Worm (Caenorhabditis elegans) whole organism, young adult: Measurements from ENCODE around the gene unc-23.

Experiments used
- B0261.1 ChIP-seq: sonication (generic microtip); optimal IDR thresholded peaks from 2 replicates; lab custom pipeline; 2016; ENCODE audit warnings: mild to moderate bottlenecking, missing genetic modification characterization, moderate library complexity, missing compliant biosample characterization
- F33H1.4 ChIP-seq: fragments of 200-800 bp; sonication (Bioruptor generic); IDR thresholded peaks from 2 replicates; pipeline ENCODE4 v1.3.6; 2022; ENCODE audit warnings: missing genetic modification reagents, missing genetic modification characterization, missing compliant biosample characterization
- T07F8.4 ChIP-seq: sonication (generic microtip); optimal IDR thresholded peaks from 2 replicates; lab custom pipeline; 2016; ENCODE audit warnings: mild to moderate bottlenecking, missing genetic modification characterization, moderate library complexity, missing compliant biosample characterization
- Y53G8AR.9 ChIP-seq: fragments of 200-800 bp; sonication (Bioruptor generic); conservative IDR thresholded peaks from 2 replicates; pipeline ENCODE4 v1.3.6; 2022; ENCODE audit warnings: missing genetic modification reagents, missing genetic modification characterization, missing compliant biosample characterization
- ama-1 ChIP-seq, 3 experiments: fragments of 150-350 bp in 1 of 3; sonication (generic microtip) in 2 of 3; optimal IDR thresholded peaks; 2 replicates each; lab custom pipeline; 2014 to 2018; ENCODE audit warnings: missing biosample characterization in 2 of 3, missing genetic modification characterization in 2 of 3, missing genetic modification reagents in 2 of 3
- cebp-2 ChIP-seq: fragments of 200-800 bp; sonication (Bioruptor generic); IDR thresholded peaks from 2 replicates; pipeline ENCODE4 v1.3.6; 2022; ENCODE audit warnings: missing genetic modification characterization, missing compliant biosample characterization
- lag-1 ChIP-seq: fragments of 200-800 bp; sonication (Bioruptor generic); IDR thresholded peaks from 2 replicates; pipeline ENCODE4 v1.3.6; 2022; ENCODE audit warnings: missing genetic modification reagents, missing genetic modification characterization, missing compliant biosample characterization
- lin-54 ChIP-seq: fragments of 200-800 bp; sonication (Bioruptor generic); optimal IDR thresholded peaks from 2 replicates; lab custom pipeline; 2018; ENCODE audit warnings: mild to moderate bottlenecking, missing genetic modification characterization, missing compliant biosample characterization
- lsy-27 ChIP-seq: sonication (generic microtip); optimal IDR thresholded peaks from 2 replicates; lab custom pipeline; 2017; ENCODE audit warnings: missing genetic modification characterization, mild to moderate bottlenecking, missing compliant biosample characterization, antibody characterized with exemption, missing genotype, borderline replicate concordance; ENCODE audit not compliant: insufficient read depth
- madf-10 ChIP-seq: sonication (generic microtip); optimal IDR thresholded peaks from 2 replicates; lab custom pipeline; 2016; ENCODE audit warnings: mild to moderate bottlenecking, missing genetic modification characterization, missing compliant biosample characterization
- nhr-27 ChIP-seq: fragments of 200-800 bp; sonication (Bioruptor generic); optimal IDR thresholded peaks from 2 replicates; lab custom pipeline; 2018; ENCODE audit warnings: mild to moderate bottlenecking, missing genetic modification characterization, moderate library complexity, missing compliant biosample characterization
- pbrm-1 ChIP-seq: fragments of 200-800 bp; sonication (Bioruptor generic); IDR thresholded peaks from 2 replicates; pipeline ENCODE4 v1.3.6; 2022; ENCODE audit warnings: missing genetic modification reagents, missing genetic modification characterization, missing compliant biosample characterization
- repo-1 ChIP-seq: sonication (generic microtip); optimal IDR thresholded peaks from 2 replicates; lab custom pipeline; 2017; ENCODE audit warnings: mild to moderate bottlenecking, missing genetic modification characterization, missing compliant biosample characterization
- snpc-1.3 ChIP-seq: sonication (generic microtip); optimal IDR thresholded peaks from 2 replicates; lab custom pipeline; 2017; ENCODE audit warnings: missing genetic modification characterization, mild to moderate bottlenecking, missing compliant biosample characterization, antibody characterized with exemption, moderate library complexity, missing genotype, missing genetic modification reagents; ENCODE audit not compliant: insufficient read depth
- snpc-4 ChIP-seq, 5 experiments: fragments of 150-350 bp in 1 of 5; sonication (generic microtip) in 4 of 5; optimal IDR thresholded peaks; 2 replicates each; lab custom pipeline; 2014 to 2018; ENCODE audit warnings: missing genetic modification characterization in 5 of 5, missing biosample characterization in 3 of 5, antibody characterized with exemption in 2 of 5, mild to moderate bottlenecking in 2 of 5, missing compliant biosample characterization in 2 of 5, missing genotype in 2 of 5, moderate library complexity in 2 of 5, missing genetic modification reagents in 1 of 5

The unc-23 gene

DNA sequence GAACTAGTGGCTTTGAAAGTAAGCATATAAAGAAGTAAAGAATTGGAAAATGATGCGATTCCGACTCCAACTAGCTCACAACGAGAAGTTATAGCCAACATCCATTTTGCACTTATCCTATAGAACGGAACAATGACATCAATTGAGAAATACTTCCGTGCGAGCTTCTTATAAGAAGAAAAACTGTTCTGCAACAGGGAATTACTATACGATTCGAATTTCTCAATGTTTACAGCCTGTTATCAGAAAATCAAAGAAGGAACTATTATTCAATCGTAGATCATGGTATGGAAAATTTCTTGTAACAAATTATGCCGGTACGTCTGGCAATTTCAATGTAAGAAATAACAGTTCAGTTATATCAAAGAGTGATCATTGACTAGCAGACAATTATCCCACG is 49.6 kb downstream of the unc-23 start, which contains the start of gene str-85 (continued):
- no peak for TF ChIP-seq F33H1.4
- no peak for TF ChIP-seq nhr-27 (tag; lab: Kevin White, UChicago)
- TF ChIP-seq B0261.1 (tag; lab: Kevin White, UChicago): no peak

DNA sequence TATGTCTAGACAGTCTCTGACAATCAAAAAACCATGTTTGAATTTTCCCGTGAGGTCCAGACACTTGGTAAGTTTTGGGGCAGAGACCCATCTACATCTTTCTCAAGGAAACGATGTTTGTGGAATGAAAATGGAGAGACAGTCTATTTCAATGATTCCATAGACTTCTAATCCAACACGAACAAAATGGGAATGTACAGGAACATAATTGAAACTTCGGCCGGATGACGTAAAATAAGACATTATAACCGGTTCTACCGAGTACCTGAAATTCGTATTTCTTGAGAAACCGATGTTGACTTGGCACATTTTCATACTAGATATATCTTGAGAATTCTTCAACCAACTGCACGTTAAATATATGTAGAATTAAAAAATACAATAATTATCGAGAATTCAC is 51.9 kb downstream of the unc-23 start, which contains the start of gene str-87:
Gene str-87 (minus strand): TSS at position 101 of the 400 bp plus-strand sequence.
- TF ChIP-seq snpc-1.3 (tag; lab: Kevin White, UChicago) (no peak), snpc-4 (GFP tag; optimal IDR thresholded peaks at IDR 0.05; lab: Kevin White, UChicago) (no peak), snpc-4 (tag; optimal IDR thresholded peaks at IDR 0.05; lab: Kevin White, UChicago) (no peak), cebp-2 (no peak), pbrm-1 (no peak), Y53G8AR.9 (GFP tag; lab: Robert Waterston, UW) (no peak), lin-54 (GFP tag; lab: Kevin White, UChicago) (no peak), madf-10 (tag; lab: Kevin White, UChicago) (no peak), repo-1 (tag; lab: Kevin White, UChicago) (no peak), lag-1 (GFP tag; lab: Robert Waterston, UW) (no peak), ama-1 (optimal IDR thresholded peaks at IDR 0.05; lab: Kevin White, UChicago) (no peak), ama-1 (GFP tag; optimal IDR thresholded peaks at IDR 0.05; lab: Kevin White, UChicago) (no peak), T07F8.4 (no peak), lsy-27 (tag; lab: Kevin White, UChicago) (no peak)
